Fruit fly (Drosophila melanogaster) whole organism, wandering third instar larva: Measurements from ENCODE around the gene Pglym78.

Source experiments
- Abd-B ChIP-seq: fragments of >200 bp; optimal IDR thresholded peaks from 2 replicates; lab custom pipeline; 2017; ENCODE audit warnings: missing biosample characterization, missing genetic modification characterization
- CG32264 ChIP-seq: fragments of 200-800 bp; sonication (Bioruptor generic); optimal IDR thresholded peaks from 2 replicates; lab custom pipeline; 2016; ENCODE audit warnings: missing biosample characterization, missing genetic modification characterization
- CG9705 ChIP-seq: fragments of 200-800 bp; sonication (Bioruptor generic); optimal IDR thresholded peaks from 2 replicates; lab custom pipeline; 2018; ENCODE audit warnings: missing biosample characterization, mild to moderate bottlenecking, missing genetic modification characterization
- CrebA ChIP-seq: fragments of 200-800 bp; sonication (Bioruptor generic); optimal IDR thresholded peaks from 2 replicates; lab custom pipeline; 2016; ENCODE audit warnings: missing biosample characterization, mild to moderate bottlenecking, missing genetic modification characterization, borderline replicate concordance
- Dfd ChIP-seq: fragments of >200 bp; optimal IDR thresholded peaks from 2 replicates; lab custom pipeline; 2017; ENCODE audit warnings: missing biosample characterization, missing genetic modification characterization
- Dif ChIP-seq: fragments of 200-275, 200-300 bp; sonication (Bioruptor generic); optimal IDR thresholded peaks from 2 replicates; lab custom pipeline; 2018; ENCODE audit warnings: missing biosample characterization, missing genetic modification characterization; ENCODE audit not compliant: partially characterized antibody
- GATAd ChIP-seq: sonication (Bioruptor generic); optimal IDR thresholded peaks from 2 replicates; lab custom pipeline; 2016; ENCODE audit warnings: missing biosample characterization, missing genetic modification characterization
- HLH106 ChIP-seq: fragments of 200-800 bp; optimal IDR thresholded peaks from 3 replicates; lab custom pipeline; 2019; ENCODE audit warnings: missing biosample characterization, mild to moderate bottlenecking, missing genetic modification characterization, moderate library complexity
- Hnf4 ChIP-seq: fragments of 200-800 bp; sonication (Bioruptor generic); optimal IDR thresholded peaks from 2 replicates; lab custom pipeline; 2016; ENCODE audit warnings: missing biosample characterization, mild to moderate bottlenecking, missing genetic modification characterization
- Hr78 ChIP-seq: fragments of >200 bp; optimal IDR thresholded peaks from 2 replicates; lab custom pipeline; 2017; ENCODE audit warnings: missing biosample characterization, missing genetic modification characterization
- Hr83 ChIP-seq: fragments of 200-300 bp; sonication (Bioruptor generic); optimal IDR thresholded peaks from 2 replicates; lab custom pipeline; 2016; ENCODE audit warnings: missing biosample characterization, mild to moderate bottlenecking, missing genetic modification characterization, moderate library complexity; ENCODE audit not compliant: poor library complexity, severe bottlenecking
- Jra ChIP-seq: sonication (Bioruptor generic); optimal IDR thresholded peaks from 2 replicates; lab custom pipeline; 2016; ENCODE audit warnings: missing biosample characterization, missing genetic modification characterization
- Mio ChIP-seq: sonication (Bioruptor generic); optimal IDR thresholded peaks from 2 replicates; lab custom pipeline; 2016; ENCODE audit warnings: missing biosample characterization, missing genetic modification characterization
- Myc ChIP-seq: fragments of >200 bp; optimal IDR thresholded peaks from 2 replicates; lab custom pipeline; 2017
- N ChIP-seq: fragments of >200 bp; optimal IDR thresholded peaks from 2 replicates; lab custom pipeline; 2018; ENCODE audit warnings: missing biosample characterization, missing external identifiers, missing genetic modification characterization
- OdsH ChIP-seq: fragments of 200-800 bp; sonication (Bioruptor generic); optimal IDR thresholded peaks from 2 replicates; lab custom pipeline; 2016; ENCODE audit warnings: missing biosample characterization, mild to moderate bottlenecking, missing genetic modification characterization
- Rel ChIP-seq, 2 experiments: fragments of 200-800 bp; sonication (Bioruptor generic) in 1 of 2; optimal IDR thresholded peaks; 2 replicates in 1 of 2; 3 replicates in 1 of 2; lab custom pipeline; 2016 to 2019; ENCODE audit warnings: mild to moderate bottlenecking in 2 of 2, missing biosample characterization in 2 of 2, missing genetic modification characterization in 2 of 2, moderate library complexity in 1 of 2
- Sp1 ChIP-seq: fragments of 200-800 bp; sonication (Bioruptor generic); optimal IDR thresholded peaks from 3 replicates; lab custom pipeline; 2019; ENCODE audit warnings: missing biosample characterization, mild to moderate bottlenecking, missing genetic modification characterization, moderate library complexity
- Vsx2 ChIP-seq: fragments of 200-300, 225-300 bp; sonication (Bioruptor generic); optimal IDR thresholded peaks from 2 replicates; lab custom pipeline; 2018; ENCODE audit warnings: missing biosample characterization, missing genetic modification characterization; ENCODE audit not compliant: partially characterized antibody
- br ChIP-seq: fragments of 200-800 bp; sonication (Bioruptor generic); optimal IDR thresholded peaks from 2 replicates; lab custom pipeline; 2016; ENCODE audit warnings: missing biosample characterization, missing genetic modification characterization
- brk ChIP-seq: fragments of 200-800 bp; sonication (Bioruptor generic); optimal IDR thresholded peaks from 2 replicates; lab custom pipeline; 2016; ENCODE audit warnings: missing biosample characterization, mild to moderate bottlenecking, missing genetic modification characterization
- dl ChIP-seq, 2 experiments: fragments of 175-275, 200-275 bp in 1 of 2; fragments of 200-275 bp in 1 of 2; sonication (Bioruptor generic); optimal IDR thresholded peaks; lab custom pipeline; 2018; ENCODE audit warnings: mild to moderate bottlenecking in 2 of 2, missing biosample characterization in 2 of 2, missing genetic modification characterization in 2 of 2, moderate library complexity in 2 of 2; ENCODE audit not compliant: partially characterized antibody in 2 of 2, insufficient read depth in 1 of 2
- dmrt93B ChIP-seq: fragments of 200-800 bp; sonication (Bioruptor generic); optimal IDR thresholded peaks from 2 replicates; lab custom pipeline; 2018; ENCODE audit warnings: missing biosample characterization, mild to moderate bottlenecking, missing genetic modification characterization
- dsf ChIP-seq: sonication (Bioruptor generic); optimal IDR thresholded peaks from 2 replicates; lab custom pipeline; 2016; ENCODE audit warnings: missing biosample characterization, missing genetic modification characterization, borderline replicate concordance
- ey ChIP-seq: fragments of 200-800 bp; sonication (Bioruptor generic); optimal IDR thresholded peaks from 2 replicates; lab custom pipeline; 2016; ENCODE audit warnings: missing biosample characterization, missing genetic modification characterization
- foxo ChIP-seq, 2 experiments: fragments of 200-800 bp; sonication (Bioruptor generic); optimal IDR thresholded peaks; 2 replicates in 1 of 2; 3 replicates in 1 of 2; lab custom pipeline; 2016 to 2017; ENCODE audit warnings: missing biosample characterization in 2 of 2, missing genetic modification characterization in 2 of 2
- fru ChIP-seq: fragments of 200-800 bp; sonication (Bioruptor generic); optimal IDR thresholded peaks from 3 replicates; lab custom pipeline; 2016; ENCODE audit warnings: missing biosample characterization, mild to moderate bottlenecking, missing genetic modification characterization
- h ChIP-seq: fragments of 200-800 bp; sonication (Bioruptor generic); optimal IDR thresholded peaks from 3 replicates; lab custom pipeline; 2016; ENCODE audit warnings: missing biosample characterization, mild to moderate bottlenecking, missing genetic modification characterization
- jim ChIP-seq: fragments of 175-275, 200-325 bp; sonication (Bioruptor generic); optimal IDR thresholded peaks from 2 replicates; lab custom pipeline; 2016; ENCODE audit warnings: missing biosample characterization, mild to moderate bottlenecking, missing genetic modification characterization
- lola ChIP-seq: fragments of >200 bp; optimal IDR thresholded peaks from 2 replicates; lab custom pipeline; 2017; ENCODE audit warnings: missing biosample characterization, missing genetic modification characterization
- pan ChIP-seq: fragments of >200 bp; optimal IDR thresholded peaks from 2 replicates; lab custom pipeline; 2017
- psq ChIP-seq: fragments of 200-800 bp; sonication (Bioruptor generic); optimal IDR thresholded peaks from 3 replicates; lab custom pipeline; 2017; ENCODE audit warnings: missing biosample characterization, mild to moderate bottlenecking, missing genetic modification characterization, moderate library complexity
- rgr ChIP-seq: fragments of 200-800 bp; sonication (Bioruptor generic); optimal IDR thresholded peaks from 3 replicates; lab custom pipeline; 2016; ENCODE audit warnings: missing biosample characterization, mild to moderate bottlenecking, missing genetic modification characterization
- sage ChIP-seq: fragments of 200-800 bp; sonication (Bioruptor generic); optimal IDR thresholded peaks from 2 replicates; lab custom pipeline; 2016; ENCODE audit warnings: missing biosample characterization, mild to moderate bottlenecking, missing genetic modification characterization
- sv ChIP-seq: fragments of 200-800 bp; sonication (Bioruptor generic); optimal IDR thresholded peaks from 3 replicates; lab custom pipeline; 2016; ENCODE audit warnings: missing biosample characterization, missing genetic modification characterization
- tai ChIP-seq: sonication (Bioruptor generic); optimal IDR thresholded peaks from 2 replicates; lab custom pipeline; 2016; ENCODE audit warnings: missing biosample characterization, missing genetic modification characterization
- usp ChIP-seq: fragments of >200 bp; optimal IDR thresholded peaks from 2 replicates; lab custom pipeline; 2017; ENCODE audit warnings: missing biosample characterization, missing genetic modification characterization
- woc ChIP-seq: sonication (Bioruptor generic); optimal IDR thresholded peaks from 2 replicates; lab custom pipeline; 2016; ENCODE audit warnings: missing biosample characterization, mild to moderate bottlenecking, missing genetic modification characterization

Pglym78 gene

dm6 chr3R:29148072-29148471, at the start of gene Pglym78, which contains the start of gene CG11882:
TSS of gene Pglym78 (plus strand) at chr3R:29148248.
TSS of gene CG11882 (minus strand) at chr3R:29148172.
- TF ChIP-seq Hr83 (GFP tag; lab: Kevin White, UChicago) (peak; percentile 80), h (GFP tag; lab: Kevin White, UChicago) (no peak), Rel (GFP tag; optimal IDR thresholded peaks at IDR 0.05; lab: Kevin White, UChicago) (no peak), Rel (tag; optimal IDR thresholded peaks at IDR 0.05; lab: Kevin White, UChicago) (peak; percentile 80), N (GFP tag; lab: Kevin White, UChicago) (no peak), Jra (GFP tag; lab: Kevin White, UChicago) (no peak), foxo (GFP tag; optimal IDR thresholded peaks at IDR 0.05; lab: Kevin White, UChicago) (peak in 1 of 2 experiments; percentile 73), psq (GFP tag; lab: Kevin White, UChicago) (peak; percentile 26), CrebA (GFP tag; lab: Kevin White, UChicago) (no peak), Dif (GFP tag; lab: Kevin White, UChicago) (peak; percentile 13), tai (GFP tag; lab: Kevin White, UChicago) (no peak), Dfd (GFP tag; lab: Kevin White, UChicago) (no peak), CG32264 (GFP tag; lab: Kevin White, UChicago) (no peak), HLH106 (tag; lab: Kevin White, UChicago) (peak; percentile 1), GATAd (no peak), pan (lab: Kevin White, UChicago) (no peak), brk (GFP tag; lab: Kevin White, UChicago) (no peak), ey (GFP tag; lab: Kevin White, UChicago) (peak; percentile 43), lola (GFP tag; lab: Kevin White, UChicago) (no peak), Hr78 (GFP tag; lab: Kevin White, UChicago) (no peak), sage (GFP tag; lab: Kevin White, UChicago) (no peak), Hnf4 (GFP tag; lab: Kevin White, UChicago) (no peak), CG9705 (GFP tag; lab: Kevin White, UChicago) (no peak), Vsx2 (GFP tag; lab: Kevin White, UChicago) (no peak), Mio (GFP tag; lab: Kevin White, UChicago) (no peak), OdsH (GFP tag; lab: Kevin White, UChicago) (peak; percentile 38), br (GFP tag; lab: Kevin White, UChicago) (no peak), Sp1 (peak; percentile 30), Abd-B (GFP tag; lab: Kevin White, UChicago) (no peak), sv (GFP tag; lab: Kevin White, UChicago) (peak; percentile 19), rgr (GFP tag; lab: Kevin White, UChicago) (peak; percentile 51), fru (no peak), dsf (no peak), usp (GFP tag; lab: Kevin White, UChicago) (no peak), dl (GFP tag; optimal IDR thresholded peaks at IDR 0.05; lab: Kevin White, UChicago; ENCODE audit: insufficient read depth in 1 of 2, partially characterized antibody in 2 of 2) (peak in 1 of 2 experiments; percentile 40), Myc (lab: Kevin White, UChicago) (no peak), dmrt93B (no peak), jim (GFP tag; lab: Kevin White, UChicago) (no peak), woc (no peak)
- TF ChIP-seq, all 38 proteins: peak for 12

- TF ChIP-seq dsf (no peak), Dfd (GFP tag; lab: Kevin White, UChicago) (peak; percentile 90)
Observed at dm6 chr3R:29103227-29103626, 44.8 kb upstream of the Pglym78 start.

DNA sequence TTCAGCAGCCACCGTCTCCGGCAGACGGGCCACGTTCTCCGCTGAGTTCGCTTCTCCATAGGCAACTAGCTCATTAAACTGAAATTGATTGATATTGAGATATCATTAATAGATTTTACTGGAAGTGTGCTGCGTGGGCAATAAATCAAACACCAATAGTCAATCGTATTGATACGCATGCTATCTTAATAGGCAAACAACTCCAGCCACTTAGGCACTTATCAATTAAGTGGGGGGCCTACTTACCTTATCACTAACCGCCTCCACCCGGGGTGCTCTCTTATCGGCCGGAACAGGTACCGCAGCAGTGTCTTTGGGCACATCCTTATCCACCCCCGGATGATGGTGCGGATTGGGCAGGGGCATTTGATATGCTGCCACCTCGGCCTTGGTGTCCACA, 36.3 kb upstream of the Pglym78 start:
- TF ChIP-seq OdsH (GFP tag; lab: Kevin White, UChicago) (no peak), h (GFP tag; lab: Kevin White, UChicago) (peak; percentile 85), Vsx2 (GFP tag; lab: Kevin White, UChicago) (no peak), tai (GFP tag; lab: Kevin White, UChicago) (no peak), Myc (lab: Kevin White, UChicago) (no peak)
